Fruit fly (Drosophila melanogaster) whole organism, embryonic: ENCODE data around the gene DIP-alpha.

Source experiments
- Adf1 ChIP-seq: fragments of 200-800 bp; sonication (Bioruptor generic); IDR thresholded peaks from 2 replicates; pipeline ENCODE4 v1.3.6; 2022; ENCODE audit warnings: missing biosample characterization, missing genetic modification characterization
- CG10565 ChIP-seq: fragments of 200-800 bp; sonication (Bioruptor generic); optimal IDR thresholded peaks from 3 replicates; lab custom pipeline; 2016; ENCODE audit warnings: missing biosample characterization, mild to moderate bottlenecking, missing genetic modification characterization
- CG11085 ChIP-seq: fragments of 200-800 bp; sonication (Bioruptor generic); IDR thresholded peaks from 2 replicates; pipeline ENCODE4 v1.3.6; 2022; ENCODE audit warnings: missing biosample characterization, missing genetic modification characterization
- CG11247 ChIP-seq: fragments of 200-800 bp; sonication (Bioruptor generic); IDR thresholded peaks from 2 replicates; pipeline ENCODE4 v1.3.6; 2022; ENCODE audit warnings: missing biosample characterization, missing genetic modification characterization
- CG12155 ChIP-seq: fragments of 200-800 bp; sonication (Bioruptor generic); optimal IDR thresholded peaks from 3 replicates; lab custom pipeline; 2016; ENCODE audit warnings: missing biosample characterization, missing genetic modification characterization
- CG1233 ChIP-seq: fragments of 200-800 bp; sonication (Bioruptor generic); optimal IDR thresholded peaks from 4 replicates; lab custom pipeline; 2018; ENCODE audit warnings: missing biosample characterization, mild to moderate bottlenecking, missing genetic modification characterization
- CG12744 ChIP-seq: fragments of 200-800 bp; sonication (Bioruptor generic); optimal IDR thresholded peaks from 2 replicates; lab custom pipeline; 2016; ENCODE audit warnings: missing biosample characterization, missing genetic modification characterization
- CG13296 ChIP-seq: fragments of 200-800 bp; sonication (Bioruptor generic); optimal IDR thresholded peaks from 3 replicates; lab custom pipeline; 2018; ENCODE audit warnings: missing biosample characterization, mild to moderate bottlenecking, missing genetic modification characterization
- CG14441 ChIP-seq: fragments of 200-800 bp; sonication (Bioruptor generic); IDR thresholded peaks from 2 replicates; pipeline ENCODE4 v1.3.6; 2022; ENCODE audit warnings: missing biosample characterization, missing genetic modification characterization
- CG15269 ChIP-seq: fragments of 200-800 bp; sonication (Bioruptor generic); optimal IDR thresholded peaks from 2 replicates; lab custom pipeline; 2018; ENCODE audit warnings: missing biosample characterization, mild to moderate bottlenecking, missing genetic modification characterization, moderate library complexity
- CG1529 ChIP-seq: fragments of 200-800 bp; sonication (Bioruptor generic); optimal IDR thresholded peaks from 3 replicates; lab custom pipeline; 2018; ENCODE audit warnings: missing biosample characterization, missing genetic modification characterization
- CG17186 ChIP-seq: fragments of 200-800 bp; sonication (Bioruptor generic); optimal IDR thresholded peaks from 3 replicates; lab custom pipeline; 2017; ENCODE audit warnings: missing biosample characterization, missing genetic modification reagents, missing genetic modification characterization
- CG17359 ChIP-seq: fragments of 200-800 bp; sonication (Bioruptor generic); optimal IDR thresholded peaks from 3 replicates; lab custom pipeline; 2018; ENCODE audit warnings: missing biosample characterization, mild to moderate bottlenecking, missing genetic modification characterization, moderate library complexity
- CG17568 ChIP-seq: fragments of 200-800 bp; sonication (Bioruptor generic); optimal IDR thresholded peaks from 2 replicates; lab custom pipeline; 2018; ENCODE audit warnings: missing biosample characterization, mild to moderate bottlenecking, missing genetic modification characterization, moderate library complexity
- CG2120 ChIP-seq: fragments of 200-800 bp; sonication (Bioruptor generic); optimal IDR thresholded peaks from 3 replicates; lab custom pipeline; 2016; ENCODE audit warnings: missing biosample characterization, missing genetic modification characterization
- CG2712 ChIP-seq: fragments of 200-800 bp; optimal IDR thresholded peaks from 3 replicates; lab custom pipeline; 2019; ENCODE audit warnings: missing biosample characterization, mild to moderate bottlenecking, missing genetic modification characterization, moderate library complexity
- CG4820 ChIP-seq: fragments of 200-800 bp; sonication (Bioruptor generic); optimal IDR thresholded peaks from 3 replicates; lab custom pipeline; 2016; ENCODE audit warnings: missing biosample characterization, missing genetic modification characterization
- CTCF ChIP-seq: fragments of 200-800 bp; sonication (Bioruptor generic); optimal IDR thresholded peaks from 2 replicates; lab custom pipeline; 2017; ENCODE audit warnings: missing biosample characterization, mild to moderate bottlenecking, missing genetic modification characterization, moderate library complexity
- Doc3 ChIP-seq: fragments of 200-800 bp; sonication (Bioruptor generic); IDR thresholded peaks from 3 replicates; pipeline ENCODE4 v1.3.6; 2022; ENCODE audit warnings: missing biosample characterization, missing genetic modification characterization; ENCODE audit not compliant: partially characterized antibody
- Hand ChIP-seq: fragments of 200-800 bp; sonication (Bioruptor generic); optimal IDR thresholded peaks from 2 replicates; lab custom pipeline; 2017; ENCODE audit warnings: mild to moderate bottlenecking, missing biosample characterization, missing genetic modification reagents, missing genetic modification characterization
- Poxn ChIP-seq: fragments of 200-800 bp; sonication (Bioruptor generic); IDR thresholded peaks from 2 replicates; pipeline ENCODE4 v1.3.6; 2022; ENCODE audit warnings: missing biosample characterization, missing genetic modification characterization
- amos ChIP-seq: fragments of 200-800 bp; sonication (Bioruptor generic); IDR thresholded peaks from 2 replicates; pipeline ENCODE4 v1.3.6; 2022; ENCODE audit warnings: missing biosample characterization, missing genetic modification characterization; ENCODE audit not compliant: partially characterized antibody
- ci ChIP-seq: fragments of 200-800 bp; sonication (Bioruptor generic); IDR thresholded peaks from 3 replicates; pipeline ENCODE4 v1.3.6; 2022; ENCODE audit warnings: missing biosample characterization, missing genetic modification characterization
- croc ChIP-seq: fragments of 200-800 bp; sonication (Bioruptor generic); conservative IDR thresholded peaks from 3 replicates; pipeline ENCODE4 v1.3.6; 2022; ENCODE audit warnings: missing biosample characterization, missing genetic modification characterization
- ems ChIP-seq: fragments of 200-800 bp; sonication (Bioruptor generic); optimal IDR thresholded peaks from 3 replicates; lab custom pipeline; 2016; ENCODE audit warnings: missing biosample characterization, missing genetic modification characterization
- en ChIP-seq: fragments of 200-800 bp; sonication (Bioruptor generic); optimal IDR thresholded peaks from 2 replicates; lab custom pipeline; 2016; ENCODE audit warnings: missing biosample characterization, missing genetic modification characterization
- fd64A ChIP-seq: fragments of 200-800 bp; sonication (Bioruptor generic); optimal IDR thresholded peaks from 3 replicates; lab custom pipeline; 2018; ENCODE audit warnings: missing biosample characterization, mild to moderate bottlenecking, missing genetic modification characterization
- fu2 ChIP-seq: fragments of 200-800 bp; sonication (Bioruptor generic); optimal IDR thresholded peaks from 2 replicates; lab custom pipeline; 2016; ENCODE audit warnings: missing biosample characterization, missing genetic modification characterization
- gce ChIP-seq: fragments of 200-800 bp; sonication (Bioruptor generic); IDR thresholded peaks from 3 replicates; pipeline ENCODE4 v1.3.6; 2022; ENCODE audit warnings: missing biosample characterization, missing genetic modification characterization
- gcm ChIP-seq: fragments of 200-800 bp; sonication (Bioruptor generic); optimal IDR thresholded peaks from 2 replicates; lab custom pipeline; 2019; ENCODE audit warnings: missing biosample characterization, mild to moderate bottlenecking, missing genetic modification characterization, moderate library complexity
- gcm2 ChIP-seq: fragments of 200-800 bp; sonication (Bioruptor generic); optimal IDR thresholded peaks from 2 replicates; lab custom pipeline; 2016; ENCODE audit warnings: missing biosample characterization, missing genetic modification characterization
- gsb ChIP-seq: fragments of 200-800 bp; sonication (Bioruptor generic); IDR thresholded peaks from 2 replicates; pipeline ENCODE4 v1.3.6; 2022; ENCODE audit warnings: missing biosample characterization, missing genetic modification characterization
- h ChIP-seq: fragments of >200 bp; optimal IDR thresholded peaks from 2 replicates; lab custom pipeline; 2017
- lab ChIP-seq: fragments of 200-800 bp; sonication (Bioruptor generic); optimal IDR thresholded peaks from 3 replicates; lab custom pipeline; 2017; ENCODE audit warnings: missing biosample characterization, missing genetic modification characterization, mild to moderate bottlenecking, moderate library complexity, missing genetic modification reagents
- luna ChIP-seq: fragments of 200-800 bp; sonication (Bioruptor generic); optimal IDR thresholded peaks from 2 replicates; lab custom pipeline; 2016; ENCODE audit warnings: missing biosample characterization, missing genetic modification characterization
- nmo ChIP-seq: fragments of 200-800 bp; sonication (Bioruptor generic); optimal IDR thresholded peaks from 2 replicates; lab custom pipeline; 2018; ENCODE audit warnings: missing biosample characterization, mild to moderate bottlenecking, missing genetic modification characterization, moderate library complexity
- nom ChIP-seq: fragments of 200-800 bp; sonication (Bioruptor generic); optimal IDR thresholded peaks from 2 replicates; lab custom pipeline; 2017; ENCODE audit warnings: missing biosample characterization, missing genetic modification characterization, mild to moderate bottlenecking, moderate library complexity, missing genetic modification reagents
- oc ChIP-seq: fragments of 200-800 bp; sonication (Bioruptor generic); optimal IDR thresholded peaks from 2 replicates; lab custom pipeline; 2018; ENCODE audit warnings: missing biosample characterization, mild to moderate bottlenecking, missing genetic modification characterization, moderate library complexity
- org-1 ChIP-seq: fragments of 200-800 bp; sonication (Bioruptor generic); optimal IDR thresholded peaks from 2 replicates; lab custom pipeline; 2017; ENCODE audit warnings: missing biosample characterization, missing genetic modification characterization
- peb ChIP-seq: fragments of 200-800 bp; sonication (Bioruptor generic); IDR thresholded peaks from 2 replicates; pipeline ENCODE4 v1.3.6; 2022; ENCODE audit warnings: missing biosample characterization, missing genetic modification characterization
- pho ChIP-seq: fragments of 200-800 bp; sonication (Bioruptor generic); optimal IDR thresholded peaks from 2 replicates; lab custom pipeline; 2016; ENCODE audit warnings: missing biosample characterization, missing genetic modification characterization
- ranshi ChIP-seq: fragments of 200-800 bp; sonication (Bioruptor generic); IDR thresholded peaks from 2 replicates; pipeline ENCODE4 v1.3.6; 2022; ENCODE audit warnings: missing biosample characterization, missing genetic modification characterization
- rib ChIP-seq: fragments of 200-800 bp; sonication (Bioruptor generic); IDR thresholded peaks from 2 replicates; pipeline ENCODE4 v1.3.6; 2022; ENCODE audit warnings: missing biosample characterization, missing genetic modification characterization
- run ChIP-seq: fragments of 200-800 bp; sonication (Bioruptor generic); optimal IDR thresholded peaks from 3 replicates; lab custom pipeline; 2018; ENCODE audit warnings: missing biosample characterization, mild to moderate bottlenecking, missing genetic modification characterization
- scrt ChIP-seq: fragments of 200-800 bp; sonication (Bioruptor generic); optimal IDR thresholded peaks from 2 replicates; lab custom pipeline; 2018; ENCODE audit warnings: missing biosample characterization, mild to moderate bottlenecking, missing genetic modification characterization, moderate library complexity
- so ChIP-seq: fragments of 200-800 bp; sonication (Bioruptor generic); IDR thresholded peaks from 3 replicates; pipeline ENCODE4 v1.3.6; 2022; ENCODE audit warnings: missing biosample characterization, missing genetic modification characterization
- sr ChIP-seq: fragments of 200-800 bp; sonication (Bioruptor generic); IDR thresholded peaks from 3 replicates; pipeline ENCODE4 v1.3.6; 2022; ENCODE audit warnings: missing biosample characterization, missing genetic modification characterization
- ssp ChIP-seq: fragments of 200-800 bp; sonication (Bioruptor generic); IDR thresholded peaks from 2 replicates; pipeline ENCODE4 v1.3.6; 2022; ENCODE audit warnings: missing biosample characterization, missing genetic modification characterization
- tap ChIP-seq: fragments of 200-800 bp; optimal IDR thresholded peaks from 3 replicates; lab custom pipeline; 2019; ENCODE audit warnings: missing biosample characterization, mild to moderate bottlenecking, missing genetic modification characterization, moderate library complexity
- ttk ChIP-seq: fragments of 200-800 bp; sonication (Bioruptor generic); IDR thresholded peaks from 2 replicates; pipeline ENCODE4 v2.1.2; 2022; ENCODE audit warnings: missing biosample characterization, missing genetic modification characterization
- zen2 ChIP-seq: fragments of 200-800 bp; sonication (Bioruptor generic); IDR thresholded peaks from 3 replicates; pipeline ENCODE4 v1.3.6; 2022; ENCODE audit warnings: missing biosample characterization, missing genetic modification characterization; ENCODE audit not compliant: partially characterized antibody

DIP-alpha gene

DNA sequence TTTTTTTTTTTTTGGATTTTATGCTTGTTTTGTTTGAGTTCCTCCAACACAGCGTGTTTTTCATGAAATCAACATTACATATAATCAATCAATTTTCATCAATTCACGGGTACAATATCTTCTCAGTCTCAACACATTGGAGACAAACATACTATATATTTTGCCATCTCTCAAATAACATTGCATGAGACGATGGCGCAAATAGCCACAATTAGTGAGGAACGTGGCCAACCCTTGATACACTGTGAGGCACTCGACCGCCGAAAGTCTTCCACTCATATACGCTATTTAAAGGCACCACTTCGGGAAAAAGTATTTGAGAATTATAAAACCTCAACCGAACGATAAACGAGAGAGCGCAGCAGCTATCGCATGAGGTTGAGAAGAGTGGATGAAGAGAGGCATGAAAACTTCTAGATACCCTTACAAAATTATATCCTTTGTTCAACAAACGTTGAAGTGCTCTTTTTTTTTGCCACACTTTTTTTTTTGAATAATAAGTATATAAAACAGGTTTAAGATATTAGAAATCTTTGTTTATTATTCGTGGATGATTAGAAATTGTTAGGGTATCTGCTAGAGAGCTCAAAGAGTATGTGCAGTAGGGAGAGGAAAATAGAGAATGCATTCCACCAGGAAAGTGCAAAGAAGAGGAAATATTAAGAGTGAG, 25.5 kb downstream of the DIP-alpha start (continued):
- TF ChIP-seq CG14441 (GFP tag; lab: Robert Waterston, UW) = peak; percentile 66; the same call in 1 of the 2 replicates
- TF ChIP-seq nom (GFP tag; lab: Kevin White, UChicago) = peak; percentile 69
- TF ChIP-seq ttk (GFP tag; lab: Robert Waterston, UW) = peak; percentile 87
- TF ChIP-seq croc = peak; percentile 82
- TF ChIP-seq CTCF = peak; percentile 2
- peak; percentile 93 for TF ChIP-seq oc (tag; lab: Kevin White, UChicago)
- peak; percentile 59 for TF ChIP-seq CG12744
- TF ChIP-seq ssp (GFP tag; lab: Robert Waterston, UW) = peak; percentile 66
- TF ChIP-seq zen2 (GFP tag; lab: Robert Waterston, UW) = no peak
- TF ChIP-seq ems (GFP tag; lab: Kevin White, UChicago) = no peak
- peak; percentile 78 for TF ChIP-seq lab (GFP tag; lab: Kevin White, UChicago)
- peak; percentile 88 for TF ChIP-seq ranshi
- TF ChIP-seq ci = peak; percentile 98
- peak; percentile 79 for TF ChIP-seq run (tag; lab: Kevin White, UChicago)
- TF ChIP-seq CG10565 (GFP tag; lab: Kevin White, UChicago) = no peak
- TF ChIP-seq CG11085 (GFP tag; lab: Robert Waterston, UW) = no peak
- peak; percentile 35 for TF ChIP-seq gcm2 (GFP tag; lab: Kevin White, UChicago)
- peak; percentile 83; the same call in 2 of the 3 replicates for TF ChIP-seq gce (GFP tag; lab: Robert Waterston, UW)
- peak; percentile 58 for TF ChIP-seq amos (GFP tag; lab: Robert Waterston, UW)
- no peak for TF ChIP-seq Poxn
- peak; percentile 42 for TF ChIP-seq pho (GFP tag; lab: Kevin White, UChicago)
- peak; percentile 64 for TF ChIP-seq fd64A (GFP tag; lab: Kevin White, UChicago)
- TF ChIP-seq CG17186 = peak; percentile 41
- peak; percentile 95 for TF ChIP-seq nmo
- peak; percentile 82 for TF ChIP-seq tap (tag; lab: Kevin White, UChicago)
- TF ChIP-seq so (GFP tag; lab: Robert Waterston, UW) = 0 out of 3 replicates have a peak, but pooled peaks have one; percentile 49
- TF ChIP-seq CG2712 (tag; lab: Kevin White, UChicago) = peak; percentile 93
- peak; percentile 63 for TF ChIP-seq CG11247 (GFP tag; lab: Robert Waterston, UW)
- TF ChIP-seq scrt (GFP tag; lab: Kevin White, UChicago) = peak; percentile 63
- peak; percentile 53 for TF ChIP-seq CG12155 (GFP tag; lab: Kevin White, UChicago)
- no peak for TF ChIP-seq gsb
- peak; percentile 76 for TF ChIP-seq CG4820 (GFP tag; lab: Kevin White, UChicago)
- TF ChIP-seq en (GFP tag; lab: Kevin White, UChicago) = no peak
- TF ChIP-seq sr (GFP tag; lab: Robert Waterston, UW) = 0 out of 3 replicates have a peak, but pooled peaks have one; percentile 22
- TF ChIP-seq CG1529 (GFP tag; lab: Kevin White, UChicago) = peak; percentile 89
- no peak for TF ChIP-seq Hand
- no peak for TF ChIP-seq rib
- TF ChIP-seq gcm (GFP tag; lab: Kevin White, UChicago) = peak; percentile 93
- TF ChIP-seq fu2 (GFP tag; lab: Kevin White, UChicago) = no peak
- TF ChIP-seq org-1 (GFP tag; lab: Kevin White, UChicago) = peak; percentile 73
- TF ChIP-seq Adf1 = no peak
- TF ChIP-seq CG17568 = peak; percentile 74
- TF ChIP-seq luna (GFP tag; lab: Kevin White, UChicago) = no peak
- peak; percentile 44 for TF ChIP-seq CG2120 (GFP tag; lab: Kevin White, UChicago)
- TF ChIP-seq peb (GFP tag; lab: Robert Waterston, UW) = peak; percentile 80
- TF ChIP-seq h (lab: Kevin White, UChicago) = no peak
- TF ChIP-seq CG17359 (tag; lab: Kevin White, UChicago) = peak; percentile 94
- TF ChIP-seq CG15269 (tag; lab: Kevin White, UChicago) = peak; percentile 87
- peak; percentile 32 for TF ChIP-seq CG13296 (GFP tag; lab: Kevin White, UChicago)
- peak; percentile 60 for TF ChIP-seq CG1233 (GFP tag; lab: Kevin White, UChicago)
- no peak for TF ChIP-seq Doc3 (GFP tag; lab: Robert Waterston, UW)
